Fruit fly (Drosophila melanogaster): Measurements from ENCODE around the gene bdl.

dm6 chr2L:4281224-4281623 lies 43.1 kb upstream of the bdl start, which contains the start of gene Art2:
- TF ChIP-seq H15 (GFP tag; IDR thresholded peaks at IDR 0.05): no peak
- no peak for TF ChIP-seq Nf-YA (GFP tag; IDR thresholded peaks at IDR 0.05)
- no peak for TF ChIP-seq CG7745 (tag; optimal IDR thresholded peaks at IDR 0.05)
- no peak for TF ChIP-seq dimm (GFP tag; IDR thresholded peaks at IDR 0.05)
- TF ChIP-seq Atf6 (GFP tag; IDR thresholded peaks at IDR 0.05): no peak
- TF ChIP-seq CG11696 (GFP tag; IDR thresholded peaks at IDR 0.05): no peak
- no peak for TF ChIP-seq CG9609 (GFP tag; optimal IDR thresholded peaks at IDR 0.05)
- TF ChIP-seq CG16779 (GFP tag; IDR thresholded peaks at IDR 0.05): no peak

Measured in whole organism, embryonic.